Fruit fly (Drosophila melanogaster): ENCODE data around the gene Svip.
A peak's percentile ranks its signal among the peaks of the same experiment; 100 is the strongest.

Svip gene

dm6 chr3L:9383345-9384075 is 24.7 kb downstream of the Svip start, which contains the start of gene Hsp27 (continued):
- peak; percentile 97 for TF ChIP-seq CG1233 (GFP tag; optimal IDR thresholded peaks at IDR 0.05)
- TF ChIP-seq Bteb2 (GFP tag; optimal IDR thresholded peaks at IDR 0.05), result peak; percentile 94
- TF ChIP-seq CG17912 (GFP tag; optimal IDR thresholded peaks at IDR 0.05), result peak; percentile 54
- TF ChIP-seq Xrp1 (GFP tag; IDR thresholded peaks at IDR 0.05), result peak; percentile 99
- peak; percentile 49 for TF ChIP-seq da (GFP tag; optimal IDR thresholded peaks at IDR 0.05)
- peak; percentile 99 for TF ChIP-seq oc (tag; optimal IDR thresholded peaks at IDR 0.05)
- TF ChIP-seq gem (tag; optimal IDR thresholded peaks at IDR 0.05), result peak; percentile 99
- peak; percentile 98 for TF ChIP-seq lilli (GFP tag; optimal IDR thresholded peaks at IDR 0.05)
- peak; percentile 97 for TF ChIP-seq tio (GFP tag; optimal IDR thresholded peaks at IDR 0.05)
- TF ChIP-seq MTF-1 (GFP tag; optimal IDR thresholded peaks at IDR 0.05; ENCODE audit: borderline replicate concordance), result peak; percentile 94
- peak; percentile 96 for TF ChIP-seq CG14014 (GFP tag; IDR thresholded peaks at IDR 0.05)
- peak; percentile 96 for TF ChIP-seq so (GFP tag; IDR thresholded peaks at IDR 0.05)
- peak; percentile 92 for TF ChIP-seq CG17186 (GFP tag; optimal IDR thresholded peaks at IDR 0.05)
- peak in 1 of 2 experiments; percentile 97 for TF ChIP-seq Eip74EF (GFP tag; optimal IDR thresholded peaks at IDR 0.05)
- TF ChIP-seq E2f1 (GFP tag; IDR thresholded peaks at IDR 0.05), result peak; percentile 99
- no peak for TF ChIP-seq mld (GFP tag; IDR thresholded peaks at IDR 0.05; ENCODE audit: partially characterized antibody)
- TF ChIP-seq CG2875 (GFP tag; optimal IDR thresholded peaks at IDR 0.05), result peak; percentile 99
- peak; percentile 99 for TF ChIP-seq HLH3B (GFP tag; IDR thresholded peaks at IDR 0.05)
- peak; percentile 98 for TF ChIP-seq CG3726 (GFP tag; IDR thresholded peaks at IDR 0.05)
- TF ChIP-seq Optix (GFP tag; IDR thresholded peaks at IDR 0.05), result peak; percentile 99
- peak; percentile 91 for TF ChIP-seq CG17802 (tag; optimal IDR thresholded peaks at IDR 0.05)
- peak; percentile 95 for TF ChIP-seq Side (GFP tag; optimal IDR thresholded peaks at IDR 0.05)
- TF ChIP-seq bigmax (GFP tag; optimal IDR thresholded peaks at IDR 0.05), result peak; percentile 71
- TF ChIP-seq CG2120 (GFP tag; optimal IDR thresholded peaks at IDR 0.05), result peak; percentile 97
- peak; percentile 94 for TF ChIP-seq btn (GFP tag; optimal IDR thresholded peaks at IDR 0.05)
- peak; percentile 97 for TF ChIP-seq otp (GFP tag; IDR thresholded peaks at IDR 0.05)
- TF ChIP-seq NC2β (GFP tag; optimal IDR thresholded peaks at IDR 0.05), result peak; percentile 85
- TF ChIP-seq caup (GFP tag; optimal IDR thresholded peaks at IDR 0.05; ENCODE audit: severe bottlenecking), result peak; percentile 95
- peak; percentile 98 for TF ChIP-seq row (GFP tag; IDR thresholded peaks at IDR 0.05)
- TF ChIP-seq ftz-f1 (GFP tag; optimal IDR thresholded peaks at IDR 0.05), result peak; percentile 81
- TF ChIP-seq cato (GFP tag; optimal IDR thresholded peaks at IDR 0.05; ENCODE audit: borderline replicate concordance), result peak; percentile 97
- peak; percentile 90 for TF ChIP-seq sd (tag; optimal IDR thresholded peaks at IDR 0.05)
- no peak for TF ChIP-seq sna (GFP tag; IDR thresholded peaks at IDR 0.05; ENCODE audit: partially characterized antibody)
- TF ChIP-seq CG30403 (GFP tag; optimal IDR thresholded peaks at IDR 0.05), result peak; percentile 99
- peak; percentile 98 for TF ChIP-seq CG6272 (GFP tag; IDR thresholded peaks at IDR 0.05)
- TF ChIP-seq CkIIα-i1 (GFP tag; IDR thresholded peaks at IDR 0.05), result peak; percentile 82
- TF ChIP-seq CG11456 (GFP tag; IDR thresholded peaks at IDR 0.05), result peak; percentile 98
- peak; percentile 95 for TF ChIP-seq dmrt11E (tag; optimal IDR thresholded peaks at IDR 0.05)
- TF ChIP-seq Dad (GFP tag; optimal IDR thresholded peaks at IDR 0.05), result peak; percentile 96
- TF ChIP-seq sens-2 (GFP tag; IDR thresholded peaks at IDR 0.05), result peak; percentile 97
- peak; percentile 96 for TF ChIP-seq C15 (GFP tag; IDR thresholded peaks at IDR 0.05)
- TF ChIP-seq Atf3 (GFP tag; optimal IDR thresholded peaks at IDR 0.05), result peak; percentile 74
- peak; percentile 99 for TF ChIP-seq az2 (GFP tag; optimal IDR thresholded peaks at IDR 0.05)
- peak; percentile 96 for TF ChIP-seq CG17568 (GFP tag; optimal IDR thresholded peaks at IDR 0.05)
- peak; percentile 95 for TF ChIP-seq CG13775 (GFP tag; optimal IDR thresholded peaks at IDR 0.05)
- TF ChIP-seq Sin3A (optimal IDR thresholded peaks at IDR 0.05), result no peak
- TF ChIP-seq E2f2 (GFP tag; IDR thresholded peaks at IDR 0.05), result peak; percentile 84
- peak; percentile 97 for TF ChIP-seq CG14050 (GFP tag; IDR thresholded peaks at IDR 0.05)
- peak; percentile 75 for TF ChIP-seq crol (GFP tag; IDR thresholded peaks at IDR 0.05)
- TF ChIP-seq bowl (GFP tag; IDR thresholded peaks at IDR 0.05), result peak; percentile 92
